Fruit fly (Drosophila melanogaster) whole organism, embryonic: ENCODE data around the gene CG13949.

Experiments used
- Asciz ChIP-seq: fragments of 200-800 bp; sonication (Bioruptor generic); optimal IDR thresholded peaks from 2 replicates; lab custom pipeline; 2017; ENCODE audit warnings: missing biosample characterization, mild to moderate bottlenecking, missing genetic modification characterization, missing genetic modification reagents
- B-H2 ChIP-seq: fragments of 200-800 bp; sonication (Bioruptor generic); optimal IDR thresholded peaks from 2 replicates; lab custom pipeline; 2018; ENCODE audit warnings: missing biosample characterization, mild to moderate bottlenecking, missing genetic modification characterization
- CG10654 ChIP-seq: fragments of 200-800 bp; sonication (Bioruptor generic); optimal IDR thresholded peaks from 2 replicates; lab custom pipeline; 2016; ENCODE audit warnings: missing biosample characterization, missing genetic modification characterization
- CG11093 ChIP-seq: fragments of 200-800 bp; sonication (Bioruptor generic); IDR thresholded peaks from 3 replicates; pipeline ENCODE4 v1.3.6; 2022; ENCODE audit warnings: missing biosample characterization, missing genetic modification characterization
- CG12236 ChIP-seq: fragments of 200-800 bp; sonication (Bioruptor generic); optimal IDR thresholded peaks from 2 replicates; lab custom pipeline; 2016; ENCODE audit warnings: missing biosample characterization, missing genetic modification characterization
- CG12769 ChIP-seq: fragments of 200-800 bp; sonication (Bioruptor generic); optimal IDR thresholded peaks from 2 replicates; lab custom pipeline; 2019; ENCODE audit warnings: missing biosample characterization, mild to moderate bottlenecking, missing genetic modification characterization, moderate library complexity
- CG13424 ChIP-seq: fragments of 200-800 bp; sonication (Bioruptor generic); optimal IDR thresholded peaks from 2 replicates; lab custom pipeline; 2019; ENCODE audit warnings: missing biosample characterization, mild to moderate bottlenecking, missing genetic modification characterization, moderate library complexity
- CG14710 ChIP-seq: fragments of 200-800 bp; sonication (Bioruptor generic); optimal IDR thresholded peaks from 3 replicates; lab custom pipeline; 2019; ENCODE audit warnings: missing biosample characterization, mild to moderate bottlenecking, missing genetic modification characterization, moderate library complexity
- CG1832 ChIP-seq: fragments of 200-800 bp; sonication (Bioruptor generic); optimal IDR thresholded peaks from 2 replicates; lab custom pipeline; 2017; ENCODE audit warnings: missing biosample characterization, mild to moderate bottlenecking, missing genetic modification characterization, inconsistent platforms
- CG2120 ChIP-seq: fragments of 200-800 bp; sonication (Bioruptor generic); optimal IDR thresholded peaks from 3 replicates; lab custom pipeline; 2016; ENCODE audit warnings: missing biosample characterization, missing genetic modification characterization
- CG2678 ChIP-seq: fragments of 200-800 bp; sonication (Bioruptor generic); optimal IDR thresholded peaks from 3 replicates; lab custom pipeline; 2019; ENCODE audit warnings: missing biosample characterization, mild to moderate bottlenecking, missing genetic modification characterization, moderate library complexity
- CG3281 ChIP-seq: fragments of 200-800 bp; sonication (Bioruptor generic); optimal IDR thresholded peaks from 3 replicates; lab custom pipeline; 2017; ENCODE audit warnings: missing biosample characterization, mild to moderate bottlenecking, missing genetic modification characterization
- CG3407 ChIP-seq: fragments of 200-800 bp; sonication (Bioruptor generic); optimal IDR thresholded peaks from 2 replicates; lab custom pipeline; 2018; ENCODE audit warnings: missing biosample characterization, mild to moderate bottlenecking, missing genetic modification characterization
- CG6791 ChIP-seq: fragments of 200-800 bp; sonication (Bioruptor generic); IDR thresholded peaks from 3 replicates; pipeline ENCODE4 v1.3.6; 2022; ENCODE audit warnings: missing biosample characterization, missing genetic modification characterization; ENCODE audit not compliant: partially characterized antibody
- CG7357 ChIP-seq: fragments of 200-800 bp; sonication (Bioruptor generic); IDR thresholded peaks from 3 replicates; pipeline ENCODE4 v1.3.6; 2022; ENCODE audit warnings: missing biosample characterization, missing genetic modification characterization
- CG8089 ChIP-seq: fragments of 200-800 bp; sonication (Bioruptor generic); optimal IDR thresholded peaks from 3 replicates; lab custom pipeline; 2016; ENCODE audit warnings: missing biosample characterization, missing genetic modification characterization
- CG8765 ChIP-seq: fragments of 200-800 bp; sonication (Bioruptor generic); IDR thresholded peaks from 2 replicates; pipeline ENCODE4 v1.3.6; 2022; ENCODE audit warnings: missing biosample characterization, missing genetic modification characterization
- CG9609 ChIP-seq: fragments of 200-800 bp; sonication (Bioruptor generic); optimal IDR thresholded peaks from 3 replicates; lab custom pipeline; 2016; ENCODE audit warnings: missing biosample characterization, missing genetic modification characterization
- CG9797 ChIP-seq: fragments of 200-800 bp; sonication (Bioruptor generic); optimal IDR thresholded peaks from 3 replicates; lab custom pipeline; 2018; ENCODE audit warnings: missing biosample characterization, mild to moderate bottlenecking, missing genetic modification characterization
- Dip3 ChIP-seq: fragments of 200-800 bp; sonication (Bioruptor generic); optimal IDR thresholded peaks from 3 replicates; lab custom pipeline; 2016; ENCODE audit warnings: missing biosample characterization, missing genetic modification characterization
- Drgx ChIP-seq: fragments of 200-800 bp; sonication (Bioruptor generic); IDR thresholded peaks from 2 replicates; pipeline ENCODE4 v1.3.6; 2022; ENCODE audit warnings: missing biosample characterization, missing genetic modification characterization
- Ets65A ChIP-seq: fragments of 200-800 bp; sonication (Bioruptor generic); peaks from one replicate; lab custom pipeline; 2016; ENCODE audit warnings: missing biosample characterization, missing genetic modification characterization
- GATAe ChIP-seq: fragments of 200-800 bp; sonication (Bioruptor generic); conservative IDR thresholded peaks from 2 replicates; pipeline ENCODE4 v1.3.6; 2022; ENCODE audit warnings: missing biosample characterization, missing genetic modification characterization
- H15 ChIP-seq: fragments of 200-800 bp; sonication (Bioruptor generic); IDR thresholded peaks from 3 replicates; pipeline ENCODE4 v1.3.6; 2022; ENCODE audit warnings: missing biosample characterization, missing genetic modification characterization
- HLH3B ChIP-seq: fragments of 200-800 bp; sonication (Bioruptor generic); IDR thresholded peaks from 2 replicates; pipeline ENCODE4 v1.3.6; 2022; ENCODE audit warnings: missing biosample characterization, missing genetic modification characterization
- Lim3 ChIP-seq: fragments of 200-800 bp; sonication (Bioruptor generic); IDR thresholded peaks from 2 replicates; pipeline ENCODE4 v1.3.6; 2022; ENCODE audit warnings: missing biosample characterization, missing genetic modification characterization
- Meics ChIP-seq: fragments of 200-800 bp; sonication (Bioruptor generic); optimal IDR thresholded peaks from 2 replicates; lab custom pipeline; 2017; ENCODE audit warnings: missing biosample characterization, mild to moderate bottlenecking, missing genetic modification characterization
- Mes4 ChIP-seq: fragments of 200-800 bp; sonication (Bioruptor generic); optimal IDR thresholded peaks from 2 replicates; lab custom pipeline; 2016; ENCODE audit warnings: missing biosample characterization, missing genetic modification characterization
- NC2β ChIP-seq: fragments of 200-800 bp; sonication (Bioruptor generic); optimal IDR thresholded peaks from 2 replicates; lab custom pipeline; 2016; ENCODE audit warnings: missing biosample characterization, missing genetic modification characterization
- Side ChIP-seq: fragments of 200-800 bp; sonication (Bioruptor generic); optimal IDR thresholded peaks from 2 replicates; lab custom pipeline; 2016; ENCODE audit warnings: missing biosample characterization, missing genetic modification characterization
- Taf1 ChIP-seq: fragments of 200-800 bp; sonication (Bioruptor generic); IDR thresholded peaks from 2 replicates; pipeline ENCODE4 v1.3.6; 2022; ENCODE audit warnings: missing biosample characterization, missing genetic modification characterization
- Vsx1 ChIP-seq: fragments of 200-800 bp; sonication (Bioruptor generic); optimal IDR thresholded peaks from 2 replicates; lab custom pipeline; 2017; ENCODE audit warnings: missing biosample characterization, mild to moderate bottlenecking, missing genetic modification characterization, missing genetic modification reagents
- al ChIP-seq: fragments of 200-800 bp; sonication (Bioruptor generic); IDR thresholded peaks from 2 replicates; pipeline ENCODE4 v1.3.6; 2022; ENCODE audit warnings: missing biosample characterization, missing genetic modification characterization
- az2 ChIP-seq: fragments of 200-800 bp; sonication (Bioruptor generic); optimal IDR thresholded peaks from 3 replicates; lab custom pipeline; 2016; ENCODE audit warnings: missing biosample characterization, missing genetic modification characterization
- bbx ChIP-seq: fragments of 200-800 bp; sonication (Bioruptor generic); IDR thresholded peaks from 2 replicates; pipeline ENCODE4 v1.3.6; 2022; ENCODE audit warnings: missing biosample characterization, missing genetic modification characterization; ENCODE audit not compliant: partially characterized antibody
- cad ChIP-seq: fragments of >200 bp; optimal IDR thresholded peaks from 2 replicates; lab custom pipeline; 2017; ENCODE audit warnings: missing biosample characterization, missing genetic modification characterization
- ci ChIP-seq: fragments of 200-800 bp; sonication (Bioruptor generic); IDR thresholded peaks from 3 replicates; pipeline ENCODE4 v1.3.6; 2022; ENCODE audit warnings: missing biosample characterization, missing genetic modification characterization
- crol ChIP-seq: fragments of 200-800 bp; sonication (Bioruptor generic); IDR thresholded peaks from 2 replicates; pipeline ENCODE4 v1.3.6; 2022; ENCODE audit warnings: missing biosample characterization, missing genetic modification characterization
- gcm2 ChIP-seq: fragments of 200-800 bp; sonication (Bioruptor generic); optimal IDR thresholded peaks from 2 replicates; lab custom pipeline; 2016; ENCODE audit warnings: missing biosample characterization, missing genetic modification characterization
- gem ChIP-seq: fragments of 200-800 bp; sonication (Bioruptor generic); optimal IDR thresholded peaks from 2 replicates; lab custom pipeline; 2019; ENCODE audit warnings: missing biosample characterization, mild to moderate bottlenecking, missing genetic modification characterization, moderate library complexity
- gro ChIP-seq: fragments of 200-800 bp; sonication (Bioruptor generic); optimal IDR thresholded peaks from 2 replicates; lab custom pipeline; 2016; ENCODE audit warnings: missing biosample characterization, missing genetic modification characterization
- insv ChIP-seq, 2 experiments: fragments of 200-800 bp; sonication (Bioruptor generic); optimal IDR thresholded peaks; 3 replicates each; lab custom pipeline; 2016 to 2018; ENCODE audit warnings: missing biosample characterization in 2 of 2, missing genetic modification characterization in 2 of 2
- kni ChIP-seq: fragments of 200-800 bp; sonication (Bioruptor generic); optimal IDR thresholded peaks from 3 replicates; lab custom pipeline; 2017; ENCODE audit warnings: mild to moderate bottlenecking, missing biosample characterization, missing genetic modification reagents, missing genetic modification characterization
- lmd ChIP-seq: fragments of 200-800 bp; sonication (Bioruptor generic); IDR thresholded peaks from 2 replicates; pipeline ENCODE4 v1.3.6; 2022; ENCODE audit warnings: missing biosample characterization, missing genetic modification characterization
- luna ChIP-seq: fragments of 200-800 bp; sonication (Bioruptor generic); optimal IDR thresholded peaks from 2 replicates; lab custom pipeline; 2016; ENCODE audit warnings: missing biosample characterization, missing genetic modification characterization
- nmo ChIP-seq: fragments of 200-800 bp; sonication (Bioruptor generic); optimal IDR thresholded peaks from 2 replicates; lab custom pipeline; 2018; ENCODE audit warnings: missing biosample characterization, mild to moderate bottlenecking, missing genetic modification characterization, moderate library complexity
- sr ChIP-seq: fragments of 200-800 bp; sonication (Bioruptor generic); IDR thresholded peaks from 3 replicates; pipeline ENCODE4 v1.3.6; 2022; ENCODE audit warnings: missing biosample characterization, missing genetic modification characterization
- unc-4 ChIP-seq: fragments of 200-800 bp; sonication (Bioruptor generic); IDR thresholded peaks from 2 replicates; pipeline ENCODE4 v1.3.6; 2022; ENCODE audit warnings: missing biosample characterization, missing genetic modification characterization; ENCODE audit not compliant: partially characterized antibody
- yki ChIP-seq: fragments of >200 bp; optimal IDR thresholded peaks from 3 replicates; lab custom pipeline; 2018

The CG13949 gene

dm6 chr2L:843850-844791 lies 11.0 kb upstream of the CG13949 start (continued):
- TF ChIP-seq Vsx1 (GFP tag; lab: Kevin White, UChicago), result no peak
- no peak for TF ChIP-seq CG9609 (GFP tag; lab: Kevin White, UChicago)
- no peak for TF ChIP-seq unc-4
- TF ChIP-seq ci (GFP tag; lab: Robert Waterston, UW), result peak; percentile 62; the same call in 2 of the 3 replicates
- TF ChIP-seq Drgx, result peak; percentile 58
- peak; percentile 46 for TF ChIP-seq CG12769 (tag; lab: Kevin White, UChicago)
- TF ChIP-seq sr, result peak; percentile 88
- TF ChIP-seq crol, result peak; percentile 76
- no peak for TF ChIP-seq CG14710 (tag; lab: Kevin White, UChicago)
- TF ChIP-seq HLH3B (GFP tag; lab: Robert Waterston, UW), result 0 out of 2 replicates have a peak, but pooled peaks have one; percentile 11
- no peak for TF ChIP-seq bbx (GFP tag; lab: Robert Waterston, UW)
- TF ChIP-seq al (GFP tag; lab: Robert Waterston, UW), result no peak
- TF ChIP-seq nmo (GFP tag; lab: Kevin White, UChicago), result no peak
- TF ChIP-seq Taf1, result no peak
- TF ChIP-seq Side (GFP tag; lab: Kevin White, UChicago), result no peak
- no peak for TF ChIP-seq Dip3 (GFP tag; lab: Kevin White, UChicago)
- no peak for TF ChIP-seq insv (GFP tag; optimal IDR thresholded peaks at IDR 0.05; lab: Kevin White, UChicago)
- TF ChIP-seq CG7357, result no peak
- no peak for TF ChIP-seq CG10654 (GFP tag; lab: Kevin White, UChicago)
- TF ChIP-seq B-H2 (GFP tag; lab: Kevin White, UChicago), result no peak
- no peak for TF ChIP-seq CG13424 (tag; lab: Kevin White, UChicago)
- TF ChIP-seq CG8765 (GFP tag; lab: Robert Waterston, UW), result no peak
- no peak for TF ChIP-seq CG2120 (GFP tag; lab: Kevin White, UChicago)
- no peak for TF ChIP-seq NC2β
- TF ChIP-seq Ets65A (GFP tag; lab: Kevin White, UChicago), result peak; percentile 9
- no peak for TF ChIP-seq CG12236 (GFP tag; lab: Kevin White, UChicago)
- TF ChIP-seq kni (GFP tag; lab: Kevin White, UChicago), result no peak
- TF ChIP-seq, all 482 proteins: peak for 13

- TF ChIP-seq yki (lab: Kevin White, UChicago), result no peak
- TF ChIP-seq GATAe, result 0 out of 2 replicates have a peak, but pooled peaks have one; percentile 23
- TF ChIP-seq Taf1, result peak; percentile 76
- peak; percentile 93 for TF ChIP-seq lmd (GFP tag; lab: Robert Waterston, UW)
- TF ChIP-seq Meics (GFP tag; lab: Kevin White, UChicago), result peak; percentile 90
- no peak for TF ChIP-seq CG6791 (GFP tag; lab: Robert Waterston, UW)
- TF ChIP-seq CG11093, result peak; percentile 87; the same call in 2 of the 3 replicates
- peak; percentile 86 for TF ChIP-seq az2
- peak; percentile 91 for TF ChIP-seq gem (tag; lab: Kevin White, UChicago)
- TF ChIP-seq Lim3 (GFP tag; lab: Robert Waterston, UW), result peak; percentile 66
- TF ChIP-seq CG3407 (GFP tag; lab: Kevin White, UChicago), result peak; percentile 78
- peak; percentile 87 for TF ChIP-seq Asciz (GFP tag; lab: Kevin White, UChicago)
- peak; percentile 92 for TF ChIP-seq CG2678 (tag; lab: Kevin White, UChicago)
- peak; percentile 87 for TF ChIP-seq H15 (GFP tag; lab: Robert Waterston, UW)
- peak; percentile 77 for TF ChIP-seq Mes4 (GFP tag; lab: Kevin White, UChicago)
- peak; percentile 69 for TF ChIP-seq gro
- peak; percentile 26 for TF ChIP-seq luna (GFP tag; lab: Kevin White, UChicago)
- peak; percentile 78 for TF ChIP-seq gcm2
- TF ChIP-seq CG1832 (GFP tag; lab: Kevin White, UChicago), result no peak
- TF ChIP-seq CG8089 (GFP tag; lab: Kevin White, UChicago), result peak; percentile 83
- TF ChIP-seq CG9797, result no peak
- TF ChIP-seq CG3281, result peak; percentile 87
- no peak for TF ChIP-seq cad (GFP tag; lab: Kevin White, UChicago)
Measured at dm6 chr2L:845341-846004, 9.7 kb upstream of the CG13949 start.
